Fruit fly (Drosophila melanogaster): ENCODE results near the gene CG4546.

The CG4546 gene

dm6 chr3R:15834375-15835031 is 11.8 kb upstream of the CG4546 start, which contains the start of the genes CG43317 and Arpc3A (continued):
- no peak for TF ChIP-seq ap (GFP tag; IDR thresholded peaks at IDR 0.05)
- TF ChIP-seq Myb (GFP tag; optimal IDR thresholded peaks at IDR 0.05), result peak; percentile 29
- TF ChIP-seq Taf1 (GFP tag; IDR thresholded peaks at IDR 0.05), result no peak
- TF ChIP-seq tup (GFP tag; optimal IDR thresholded peaks at IDR 0.05), result no peak
- no peak for TF ChIP-seq Rx (GFP tag; IDR thresholded peaks at IDR 0.05)
- no peak for TF ChIP-seq CG12744 (GFP tag; optimal IDR thresholded peaks at IDR 0.05)
- TF ChIP-seq kay (GFP tag; optimal IDR thresholded peaks at IDR 0.05), result peak; percentile 51
- peak; percentile 26 for TF ChIP-seq YL-1 (GFP tag; optimal IDR thresholded peaks at IDR 0.05)
- peak; percentile 91 for TF ChIP-seq sug (tag; optimal IDR thresholded peaks at IDR 0.05)
- TF ChIP-seq CG3995 (GFP tag; optimal IDR thresholded peaks at IDR 0.05), result peak; percentile 48
- peak; percentile 41 for TF ChIP-seq gfzf (GFP tag; optimal IDR thresholded peaks at IDR 0.05)
- no peak for TF ChIP-seq her (GFP tag; optimal IDR thresholded peaks at IDR 0.05)
- TF ChIP-seq abd-A (tag; optimal IDR thresholded peaks at IDR 0.05), result no peak
- peak; percentile 48 for TF ChIP-seq Sry-δ (GFP tag; optimal IDR thresholded peaks at IDR 0.05)
- peak; percentile 4 for TF ChIP-seq CG2120 (GFP tag; optimal IDR thresholded peaks at IDR 0.05)
- TF ChIP-seq stwl (tag; optimal IDR thresholded peaks at IDR 0.05), result peak; percentile 69
- peak; percentile 9 for TF ChIP-seq CG15514 (GFP tag; optimal IDR thresholded peaks at IDR 0.05)
- peak; percentile 17; the same call in 1 of the 3 replicates for TF ChIP-seq row (GFP tag; IDR thresholded peaks at IDR 0.05)
- no peak for TF ChIP-seq Fer3 (tag; optimal IDR thresholded peaks at IDR 0.05)
- peak; percentile 42 for TF ChIP-seq CG13287 (GFP tag; IDR thresholded peaks at IDR 0.05; ENCODE audit: partially characterized antibody)
- peak; percentile 65 for TF ChIP-seq Dp (GFP tag; optimal IDR thresholded peaks at IDR 0.05)
- no peak for TF ChIP-seq trh (GFP tag; optimal IDR thresholded peaks at IDR 0.05)

- no peak for TF ChIP-seq CG12236 (GFP tag; optimal IDR thresholded peaks at IDR 0.05)
- TF ChIP-seq CG14965 (GFP tag; optimal IDR thresholded peaks at IDR 0.05; ENCODE audit: borderline replicate concordance), result no peak
- peak; percentile 87 for TF ChIP-seq sna (GFP tag; IDR thresholded peaks at IDR 0.05; ENCODE audit: partially characterized antibody)
- TF ChIP-seq Vsx1 (GFP tag; optimal IDR thresholded peaks at IDR 0.05), result no peak
- no peak for TF ChIP-seq CG6765 (GFP tag; optimal IDR thresholded peaks at IDR 0.05)
- no peak for TF ChIP-seq CG7357 (GFP tag; IDR thresholded peaks at IDR 0.05)
- TF ChIP-seq CG15696 (tag; optimal IDR thresholded peaks at IDR 0.05), result peak; percentile 67
- TF ChIP-seq CG3065 (GFP tag; optimal IDR thresholded peaks at IDR 0.05), result no peak
- no peak for TF ChIP-seq CG10959 (GFP tag; IDR thresholded peaks at IDR 0.05)
- TF ChIP-seq Dip2 (GFP tag; IDR thresholded peaks at IDR 0.05), result no peak
- peak; percentile 61 for TF ChIP-seq Dek (tag; optimal IDR thresholded peaks at IDR 0.05)
- no peak for TF ChIP-seq fd64A (GFP tag; optimal IDR thresholded peaks at IDR 0.05)
- peak; percentile 48 for TF ChIP-seq CG18599 (GFP tag; optimal IDR thresholded peaks at IDR 0.05)
- peak; percentile 69 for TF ChIP-seq E2f1 (GFP tag; IDR thresholded peaks at IDR 0.05)
- no peak for TF ChIP-seq sima (GFP tag; optimal IDR thresholded peaks at IDR 0.05)
- no peak for TF ChIP-seq CG13624 (GFP tag; optimal IDR thresholded peaks at IDR 0.05)
- peak; percentile 31 for TF ChIP-seq trh (GFP tag; optimal IDR thresholded peaks at IDR 0.05)
- no peak for TF ChIP-seq Nf-YB (GFP tag; optimal IDR thresholded peaks at IDR 0.05)
- TF ChIP-seq Rfx (GFP tag; IDR thresholded peaks at IDR 0.05), result peak; percentile 62; the same call in 1 of the 2 replicates
- peak; percentile 1 for TF ChIP-seq mam (GFP tag; optimal IDR thresholded peaks at IDR 0.05)
- TF ChIP-seq PHDP (tag; optimal IDR thresholded peaks at IDR 0.05), result no peak
- TF ChIP-seq CG1602 (GFP tag; optimal IDR thresholded peaks at IDR 0.05), result peak; percentile 49
- TF ChIP-seq CG30020 (tag; optimal IDR thresholded peaks at IDR 0.05), result peak; percentile 63
- no peak for TF ChIP-seq Poxn (GFP tag; IDR thresholded peaks at IDR 0.05)
- TF ChIP-seq cad (GFP tag; optimal IDR thresholded peaks at IDR 0.05), result no peak
- no peak for TF ChIP-seq BtbVII (GFP tag; optimal IDR thresholded peaks at IDR 0.05)
- peak; percentile 68 for TF ChIP-seq slbo (GFP tag; IDR thresholded peaks at IDR 0.05)
Observed at dm6 chr3R:15836864-15837824, 9.2 kb upstream of the CG4546 start, which contains the start of the genes ND-23 and spn-E. ND-23 (minus strand) TSS chr3R:15837117. spn-E (plus strand) TSS chr3R:15837419.
